Worm (Caenorhabditis elegans) whole organism, L2 larva: ENCODE data around the gene msp-77.

Source experiments
- C34F6.9 ChIP-seq: fragments of 150-350 bp; optimal IDR thresholded peaks from 2 replicates; lab custom pipeline; 2014; ENCODE audit warnings: missing biosample characterization, missing genetic modification characterization
- F13H6.1 ChIP-seq: sonication (generic microtip); optimal IDR thresholded peaks from 2 replicates; lab custom pipeline; 2016; ENCODE audit warnings: missing genetic modification characterization, missing compliant biosample characterization
- Y55F3AM.14 ChIP-seq: fragments of 200-800 bp; sonication (Bioruptor generic); optimal IDR thresholded peaks from 2 replicates; lab custom pipeline; 2018; ENCODE audit warnings: mild to moderate bottlenecking, missing genetic modification characterization, missing compliant biosample characterization
- aly-2 ChIP-seq: fragments of 150-350 bp; optimal IDR thresholded peaks from 2 replicates; lab custom pipeline; 2014; ENCODE audit warnings: missing biosample characterization, missing genetic modification characterization
- ama-1 ChIP-seq: fragments of 150-350 bp; optimal IDR thresholded peaks from 2 replicates; lab custom pipeline; 2018; ENCODE audit warnings: inconsistent platforms
- blmp-1 ChIP-seq: sonication (generic microtip); optimal IDR thresholded peaks from 2 replicates; lab custom pipeline; 2017; ENCODE audit warnings: missing genetic modification characterization, mild to moderate bottlenecking, missing compliant biosample characterization, antibody characterized with exemption, moderate library complexity; ENCODE audit not compliant: insufficient read depth
- ceh-16 ChIP-seq: fragments of 150-350 bp; optimal IDR thresholded peaks from 2 replicates; lab custom pipeline; 2014; ENCODE audit warnings: missing biosample characterization, missing genetic modification characterization
- crh-2 ChIP-seq: sonication (generic microtip); optimal IDR thresholded peaks from 2 replicates; lab custom pipeline; 2017; ENCODE audit warnings: missing biosample characterization, missing genetic modification characterization
- egl-27 ChIP-seq: sonication (generic microtip); optimal IDR thresholded peaks from 3 replicates; lab custom pipeline; 2017; ENCODE audit warnings: missing biosample characterization, missing genetic modification reagents, missing genetic modification characterization
- elt-1 ChIP-seq: fragments of 150-350 bp; optimal IDR thresholded peaks from 2 replicates; lab custom pipeline; 2014; ENCODE audit warnings: missing biosample characterization, missing genetic modification characterization
- elt-3 ChIP-seq: sonication (generic microtip); optimal IDR thresholded peaks from 2 replicates; lab custom pipeline; 2017; ENCODE audit warnings: missing biosample characterization, missing genetic modification characterization
- fos-1 ChIP-seq: fragments of 150-350 bp; optimal IDR thresholded peaks from 2 replicates; lab custom pipeline; 2014; ENCODE audit warnings: missing biosample characterization, missing genetic modification characterization
- gmeb-1 ChIP-seq: fragments of 150-350 bp; optimal IDR thresholded peaks from 2 replicates; lab custom pipeline; 2014; ENCODE audit warnings: missing biosample characterization, missing genetic modification characterization
- mbf-1 ChIP-seq: sonication (generic microtip); optimal IDR thresholded peaks from 2 replicates; lab custom pipeline; 2017; ENCODE audit warnings: missing biosample characterization, missing genetic modification characterization
- mdl-1 ChIP-seq, 2 experiments: fragments of 150-350 bp in 1 of 2; sonication (generic microtip) in 1 of 2; optimal IDR thresholded peaks; 2 replicates each; lab custom pipeline; 2017; ENCODE audit warnings: missing biosample characterization in 2 of 2, missing genetic modification characterization in 2 of 2
- nhr-11 ChIP-seq: fragments of 150-350 bp; optimal IDR thresholded peaks from 2 replicates; lab custom pipeline; 2014; ENCODE audit warnings: missing biosample characterization, missing genetic modification characterization
- nhr-12 ChIP-seq: fragments of 150-350 bp; optimal IDR thresholded peaks from 2 replicates; lab custom pipeline; 2014; ENCODE audit warnings: missing biosample characterization, missing genetic modification characterization
- nhr-129 ChIP-seq: fragments of 150-350 bp; optimal IDR thresholded peaks from 2 replicates; lab custom pipeline; 2014; ENCODE audit warnings: missing biosample characterization, missing genetic modification characterization
- nhr-21 ChIP-seq: fragments of 150-350 bp; optimal IDR thresholded peaks from 2 replicates; lab custom pipeline; 2014; ENCODE audit warnings: missing biosample characterization, missing genetic modification characterization
- nhr-23 ChIP-seq: fragments of 150-350 bp; optimal IDR thresholded peaks from 2 replicates; lab custom pipeline; 2014; ENCODE audit warnings: missing biosample characterization, missing genetic modification reagents, missing genetic modification characterization
- nhr-237 ChIP-seq: fragments of 150-350 bp; optimal IDR thresholded peaks from 2 replicates; lab custom pipeline; 2014; ENCODE audit warnings: missing biosample characterization, missing genetic modification characterization
- nhr-25 ChIP-seq: fragments of 150-350 bp; sonication (generic microtip); optimal IDR thresholded peaks from 3 replicates; lab custom pipeline; 2014; ENCODE audit warnings: missing biosample characterization, missing genetic modification characterization
- nhr-6 ChIP-seq: fragments of 150-350 bp; optimal IDR thresholded peaks from 2 replicates; lab custom pipeline; 2014; ENCODE audit warnings: missing biosample characterization, missing genetic modification characterization
- nhr-77 ChIP-seq: fragments of 150-350 bp; optimal IDR thresholded peaks from 2 replicates; lab custom pipeline; 2014; ENCODE audit warnings: missing biosample characterization, missing genetic modification characterization
- peb-1 ChIP-seq: fragments of 150-350 bp; optimal IDR thresholded peaks from 2 replicates; lab custom pipeline; 2014; ENCODE audit warnings: missing biosample characterization, missing genetic modification characterization
- sem-4 ChIP-seq: fragments of 150-350 bp; optimal IDR thresholded peaks from 2 replicates; lab custom pipeline; 2014; ENCODE audit warnings: missing biosample characterization, missing genetic modification reagents, missing genetic modification characterization
- skn-1 ChIP-seq: sonication (generic microtip); optimal IDR thresholded peaks from 2 replicates; lab custom pipeline; 2017; ENCODE audit warnings: missing biosample characterization, missing genetic modification characterization
- sma-9 ChIP-seq, 2 experiments: fragments of 150-350 bp in 1 of 2; sonication (generic microtip) in 1 of 2; optimal IDR thresholded peaks; 2 replicates each; lab custom pipeline; 2014 to 2016; ENCODE audit warnings: missing genetic modification characterization in 2 of 2, mild to moderate bottlenecking in 1 of 2, missing biosample characterization in 1 of 2, missing compliant biosample characterization in 1 of 2, missing genetic modification reagents in 1 of 2, moderate library complexity in 1 of 2
- snpc-4 ChIP-seq: fragments of 150-350 bp; optimal IDR thresholded peaks from 2 replicates; lab custom pipeline; 2014; ENCODE audit warnings: missing biosample characterization, missing genetic modification characterization
- unc-39 ChIP-seq: fragments of 150-350 bp; optimal IDR thresholded peaks from 2 replicates; lab custom pipeline; 2014; ENCODE audit warnings: missing biosample characterization, missing genetic modification characterization
- unc-55 ChIP-seq: fragments of 150-350 bp; sonication (generic microtip); optimal IDR thresholded peaks from 3 replicates; lab custom pipeline; 2014; ENCODE audit warnings: missing biosample characterization, missing genetic modification reagents, missing genetic modification characterization
- unc-62 ChIP-seq: fragments of 150-350 bp; optimal IDR thresholded peaks from 2 replicates; lab custom pipeline; 2014; ENCODE audit warnings: missing biosample characterization, missing genetic modification reagents, missing genetic modification characterization
- zag-1 ChIP-seq: fragments of 150-350 bp; optimal IDR thresholded peaks from 2 replicates; lab custom pipeline; 2014; ENCODE audit warnings: missing biosample characterization, missing genetic modification characterization
- ztf-1 ChIP-seq: fragments of 200-800 bp; sonication (Bioruptor generic); conservative IDR thresholded peaks from 2 replicates; pipeline ENCODE4 v1.3.6; 2022; ENCODE audit warnings: missing genetic modification characterization, missing compliant biosample characterization
- ztf-11 ChIP-seq: sonication (generic microtip); optimal IDR thresholded peaks from 2 replicates; lab custom pipeline; 2017; ENCODE audit warnings: missing biosample characterization, missing genetic modification characterization
- ztf-4 ChIP-seq: fragments of 150-350 bp; optimal IDR thresholded peaks from 2 replicates; lab custom pipeline; 2014; ENCODE audit warnings: missing biosample characterization, missing genetic modification characterization

Gene msp-77

DNA sequence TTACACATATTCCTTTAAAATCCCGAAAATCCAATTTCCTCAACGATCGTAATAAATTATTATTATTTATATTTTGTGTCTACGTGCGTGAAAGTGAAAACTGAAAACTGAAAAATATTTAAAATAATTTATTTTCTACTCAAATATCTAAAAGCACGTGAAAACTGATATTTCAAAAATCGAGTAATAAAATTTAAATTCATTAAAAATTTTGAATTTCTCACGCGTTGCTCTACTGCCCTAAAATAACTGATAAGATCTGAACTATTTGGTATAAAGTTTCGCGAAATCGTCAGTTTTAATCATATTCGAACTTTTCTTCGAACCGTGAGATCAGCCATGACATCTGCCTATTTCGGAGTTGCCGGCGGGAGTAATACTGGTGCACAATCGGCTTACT lies 42.2 kb upstream of the msp-77 start, which contains the start of gene ssq-1:
ssq-1 (plus strand) TSS at position 301 of the 400 bp plus-strand sequence.
- TF ChIP-seq ztf-11 (tag; lab: Kevin White, UChicago) = no peak
- no peak for TF ChIP-seq F13H6.1 (tag; lab: Kevin White, UChicago)
- TF ChIP-seq egl-27 (tag; lab: Kevin White, UChicago) = no peak
- TF ChIP-seq nhr-6 (tag; lab: Kevin White, UChicago) = no peak
- TF ChIP-seq nhr-12 (tag; lab: Kevin White, UChicago) = no peak
- no peak for TF ChIP-seq nhr-25 (tag; lab: Kevin White, UChicago)
- no peak for TF ChIP-seq ztf-1 (GFP tag; lab: Robert Waterston, UW)
- no peak for TF ChIP-seq aly-2 (tag; lab: Kevin White, UChicago)
- no peak for TF ChIP-seq unc-39

DNA sequence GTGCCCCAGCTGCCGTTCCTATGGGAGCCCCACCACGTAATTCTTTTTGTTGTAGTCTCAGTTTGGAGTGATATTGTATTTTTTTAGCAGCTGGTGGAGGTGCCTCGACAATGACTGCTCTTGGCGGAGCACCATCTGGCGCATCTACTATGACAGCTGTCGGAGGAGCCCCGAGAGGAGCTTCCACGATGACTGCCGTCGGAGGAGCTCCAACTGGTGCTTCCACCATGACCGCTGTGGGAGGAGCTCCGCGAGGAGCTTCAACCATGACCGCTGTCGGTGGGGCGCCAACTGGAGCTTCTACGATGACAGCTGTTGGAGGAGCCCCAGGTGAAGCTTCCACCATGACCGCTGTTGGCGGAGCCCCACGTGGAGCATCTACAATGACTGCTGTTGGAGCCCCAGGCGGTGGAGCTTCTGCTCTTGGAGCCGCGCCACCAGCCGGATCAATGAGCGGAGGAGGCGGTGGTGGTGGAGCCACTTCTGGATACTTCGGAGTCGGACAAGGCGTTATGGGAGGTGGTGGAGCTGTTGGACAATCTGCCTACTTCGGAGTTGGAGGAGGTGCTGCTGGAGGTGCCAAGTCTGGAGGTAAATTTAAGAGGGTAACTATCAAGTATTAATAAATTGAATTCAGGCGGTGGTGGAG lies 41.5 kb upstream of the msp-77 start:
- TF ChIP-seq sem-4 (no peak), sma-9 (GFP tag; optimal IDR thresholded peaks at IDR 0.05; lab: Kevin White, UChicago) (no peak), sma-9 (tag; optimal IDR thresholded peaks at IDR 0.05; lab: Kevin White, UChicago) (no peak), nhr-129 (tag; lab: Kevin White, UChicago) (no peak), nhr-11 (tag; lab: Kevin White, UChicago) (no peak), elt-3 (tag; lab: Kevin White, UChicago) (no peak), unc-39 (no peak), nhr-77 (tag; lab: Kevin White, UChicago) (no peak), peb-1 (tag; lab: Kevin White, UChicago) (no peak), nhr-23 (no peak), snpc-4 (tag; lab: Kevin White, UChicago) (no peak), nhr-25 (tag; lab: Kevin White, UChicago) (no peak), ztf-4 (tag; lab: Kevin White, UChicago) (no peak), nhr-21 (tag; lab: Kevin White, UChicago) (no peak), mdl-1 (tag; optimal IDR thresholded peaks at IDR 0.05; lab: Kevin White, UChicago) (no peak), Y55F3AM.14 (GFP tag; lab: Kevin White, UChicago) (no peak)

DNA sequence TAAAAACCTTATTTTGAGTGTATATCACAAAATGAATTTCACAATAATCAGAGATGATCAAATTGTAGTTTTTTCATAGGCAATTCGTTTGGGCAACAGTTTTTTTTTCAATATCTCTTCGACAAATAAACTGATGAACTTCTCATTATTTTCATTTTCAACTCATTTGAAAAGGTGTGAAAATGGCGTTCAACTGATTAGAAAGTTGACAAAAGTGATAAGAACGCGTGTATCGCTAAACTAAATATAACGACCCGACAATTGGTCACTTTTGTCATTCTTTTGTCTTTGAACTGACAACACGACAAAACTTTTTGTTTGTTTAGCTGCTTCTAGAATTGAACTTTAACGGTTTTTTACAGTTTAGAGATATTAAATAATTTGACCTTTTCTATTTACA lies 39.5 kb upstream of the msp-77 start:
- TF ChIP-seq nhr-129 (tag; lab: Kevin White, UChicago) (no peak), fos-1 (tag; lab: Kevin White, UChicago) (peak; percentile 53)

DNA sequence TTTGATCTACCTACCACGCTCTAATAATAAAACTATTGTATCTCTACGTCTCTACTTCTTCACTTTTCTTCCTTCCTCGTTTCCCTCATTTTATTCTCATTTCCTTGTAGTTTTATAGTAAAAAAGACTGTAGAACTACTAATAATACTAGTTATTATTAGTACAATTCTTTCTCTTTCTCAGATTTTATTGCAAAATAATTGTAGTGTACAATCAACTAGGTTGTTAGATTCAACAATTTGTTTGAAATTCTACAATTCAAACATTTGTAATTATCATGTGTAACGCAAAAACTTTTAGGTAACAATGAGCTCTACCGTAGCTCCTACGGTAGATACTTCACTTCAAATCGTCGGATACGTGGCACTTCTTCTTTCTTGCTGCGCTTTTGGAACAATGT lies 38.7 kb upstream of the msp-77 start, which contains the start of gene K07F5.12:
K07F5.12 (plus strand) TSS at position 301 of the 400 bp plus-strand sequence.
- no peak for TF ChIP-seq ceh-16
- no peak for TF ChIP-seq nhr-77 (tag; lab: Kevin White, UChicago)
- no peak for TF ChIP-seq mbf-1
- no peak for TF ChIP-seq elt-1 (tag; lab: Kevin White, UChicago)
- no peak for TF ChIP-seq unc-39
- TF ChIP-seq nhr-129 (tag; lab: Kevin White, UChicago) = no peak
- no peak for TF ChIP-seq zag-1 (tag; lab: Kevin White, UChicago)
- TF ChIP-seq blmp-1 = no peak
- TF ChIP-seq nhr-11 (tag; lab: Kevin White, UChicago) = no peak
- no peak for TF ChIP-seq skn-1 (tag; lab: Kevin White, UChicago)
- TF ChIP-seq unc-62 (GFP tag; lab: Kevin White, UChicago) = no peak
- TF ChIP-seq mdl-1 (tag; optimal IDR thresholded peaks at IDR 0.05; lab: Kevin White, UChicago) = no peak

DNA sequence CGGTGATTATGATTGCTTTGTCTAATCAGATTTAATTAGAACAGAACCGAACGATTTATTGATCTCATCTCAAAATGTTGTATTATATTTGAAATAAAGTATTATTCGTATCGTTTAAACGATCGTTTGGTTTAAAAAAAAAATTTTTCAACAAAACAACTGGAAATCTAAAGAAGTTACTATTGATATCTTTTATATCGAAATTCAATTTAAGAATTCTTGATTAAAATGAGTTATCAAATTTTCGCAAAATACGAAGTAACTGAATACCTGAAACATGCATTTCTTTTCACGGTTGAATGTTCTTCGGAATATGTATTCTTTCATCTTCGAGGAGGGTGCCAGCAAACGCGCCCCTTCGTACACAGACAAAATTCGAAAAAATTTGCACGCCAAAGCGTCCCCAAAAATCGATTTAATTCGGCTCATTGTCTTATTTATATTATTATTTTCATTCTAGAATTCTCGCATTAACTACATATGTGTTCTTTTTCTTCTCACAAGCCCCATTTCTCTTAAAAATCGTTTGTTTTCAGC lies 36.4 kb upstream of the msp-77 start, which contains the start of gene npp-1:
npp-1 (plus strand) TSS at position 537 of the 537 bp plus-strand sequence.
- TF ChIP-seq unc-55 (peak; percentile 62), crh-2 (tag; lab: Kevin White, UChicago) (peak; percentile 4), ama-1 (lab: Kevin White, UChicago) (no peak), elt-3 (tag; lab: Kevin White, UChicago) (no peak), peb-1 (tag; lab: Kevin White, UChicago) (no peak), C34F6.9 (tag; lab: Kevin White, UChicago) (peak; percentile 70), nhr-21 (tag; lab: Kevin White, UChicago) (no peak), blmp-1 (no peak), gmeb-1 (tag; lab: Kevin White, UChicago) (peak; percentile 32), nhr-129 (tag; lab: Kevin White, UChicago) (peak; percentile 61), fos-1 (tag; lab: Kevin White, UChicago) (peak; percentile 2), F13H6.1 (tag; lab: Kevin White, UChicago) (no peak), nhr-237 (tag; lab: Kevin White, UChicago) (no peak)
